Worm (Caenorhabditis elegans) whole organism, L4/young adult: ENCODE results near the gene glrx-5.

ENCODE experiments used
- dao-5 ChIP-seq: sonication (generic microtip); optimal IDR thresholded peaks from 2 replicates; lab custom pipeline; 2016; ENCODE audit warnings: missing genotype, missing genetic modification characterization, moderate library complexity, missing compliant biosample characterization
- him-1 ChIP-seq: sonication (generic microtip); optimal IDR thresholded peaks from 2 replicates; lab custom pipeline; 2016; ENCODE audit warnings: missing genotype, missing genetic modification reagents, missing genetic modification characterization, missing compliant biosample characterization

DNA sequence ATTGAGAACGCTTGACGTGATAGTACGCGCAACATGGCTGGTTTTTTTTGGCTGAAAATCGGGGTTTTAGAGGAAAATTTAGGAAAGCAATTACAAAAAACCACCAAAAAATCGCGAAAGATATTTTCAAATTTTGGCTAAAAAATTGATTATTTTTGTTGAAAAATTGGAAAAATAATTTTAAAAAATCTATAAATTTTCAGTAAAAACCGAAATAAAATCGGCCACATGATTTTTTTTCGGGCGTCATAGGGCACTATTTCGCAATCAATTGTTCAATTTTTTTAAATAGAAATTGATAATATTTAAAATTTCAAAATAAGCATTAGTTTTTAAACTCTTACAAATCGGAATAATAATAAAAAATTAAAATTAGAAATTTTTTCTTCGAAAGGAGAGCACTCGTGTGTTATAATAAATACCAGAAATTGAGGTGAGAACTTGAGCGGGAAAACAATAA, at the start of gene glrx-5:
- TF ChIP-seq him-1 (no peak), dao-5 (tag; lab: Kevin White, UChicago) (no peak)
